Fruit fly (Drosophila melanogaster) whole organism, embryonic: ENCODE results near the gene CG10333.

Experiments used
- Dad ChIP-seq: fragments of 200-800 bp; sonication (Bioruptor generic); optimal IDR thresholded peaks from 3 replicates; lab custom pipeline; 2016; ENCODE audit warnings: missing biosample characterization, missing genetic modification characterization
- Xbp1 ChIP-seq: fragments of 200-800 bp; sonication (Bioruptor generic); optimal IDR thresholded peaks from 3 replicates; lab custom pipeline; 2016; ENCODE audit warnings: missing biosample characterization, mild to moderate bottlenecking, missing genetic modification characterization
- sens ChIP-seq: fragments of 200-800 bp; sonication (Bioruptor generic); peaks from one replicate; lab custom pipeline; 2016; ENCODE audit warnings: missing biosample characterization, missing genetic modification characterization
- wek ChIP-seq: fragments of 200-800 bp; sonication (Bioruptor generic); optimal IDR thresholded peaks from 3 replicates; lab custom pipeline; 2018; ENCODE audit warnings: missing biosample characterization, mild to moderate bottlenecking, missing genetic modification characterization, moderate library complexity

DNA sequence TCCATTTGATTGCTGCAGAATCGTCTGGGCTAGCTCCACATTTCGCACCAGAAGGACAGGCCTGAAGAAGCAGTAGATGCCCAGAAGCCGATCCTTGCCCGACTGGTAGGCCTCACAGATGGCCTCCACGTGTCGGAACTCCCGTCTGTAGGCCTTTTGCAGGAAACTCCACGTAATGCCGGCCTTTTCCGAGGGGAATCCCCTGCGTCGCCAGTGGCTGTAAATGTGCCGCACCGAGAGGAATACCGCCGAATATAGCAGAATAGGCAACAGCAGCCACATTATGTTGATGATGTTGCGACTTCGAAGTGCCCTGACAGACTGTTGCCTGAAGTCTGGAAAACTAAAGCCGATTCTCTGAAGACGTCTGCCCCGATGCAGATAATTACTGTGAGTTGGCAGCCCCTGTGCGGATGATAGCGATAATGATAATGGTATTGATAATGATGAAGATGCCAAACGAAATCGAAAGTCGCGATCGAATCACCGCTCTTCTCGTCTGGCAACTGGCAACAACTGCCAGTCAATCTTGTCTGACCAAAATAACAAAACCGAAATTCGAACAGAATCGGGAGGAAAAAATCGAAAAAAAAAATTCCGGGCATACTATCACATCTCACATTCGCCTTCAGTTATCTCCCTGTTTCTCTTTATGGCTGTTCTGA lies 46.2 kb downstream of the CG10333 start, which contains the start of gene Cyp310a1:
- no peak for TF ChIP-seq Xbp1
- no peak for TF ChIP-seq Dad (GFP tag; lab: Kevin White, UChicago)
- TF ChIP-seq sens: no peak
- TF ChIP-seq wek (GFP tag; lab: Kevin White, UChicago): no peak
